Worm (Caenorhabditis elegans): Measurements from ENCODE around the gene T08G5.2.

DNA sequence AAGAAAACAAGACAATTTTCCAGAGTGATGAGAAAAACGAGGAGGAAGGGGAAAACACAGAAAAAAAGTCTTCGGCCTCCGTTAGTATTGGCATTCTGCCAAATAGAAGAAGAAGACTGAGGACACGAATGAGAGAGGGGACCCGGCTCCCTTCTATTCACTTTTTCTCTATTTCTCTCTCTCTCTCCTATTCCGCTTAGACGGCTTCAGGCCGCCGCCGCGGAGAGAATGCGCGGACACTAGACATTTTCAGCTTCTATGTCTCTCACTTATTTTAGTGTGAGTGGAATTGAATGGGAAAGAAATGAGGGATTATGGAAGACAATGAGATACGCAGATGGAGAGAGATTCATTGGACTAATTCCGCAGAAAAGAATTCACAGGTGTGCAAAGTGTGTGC, 19.3 kb downstream of the T08G5.2 start:
- TF ChIP-seq alr-1 (tag; optimal IDR thresholded peaks at IDR 0.05; ENCODE audit: borderline replicate concordance) (no peak), nhr-237 (tag; optimal IDR thresholded peaks at IDR 0.05) (no peak), fos-1 (tag; optimal IDR thresholded peaks at IDR 0.05) (no peak), lsy-2 (tag; optimal IDR thresholded peaks at IDR 0.05) (peak in 1 of 2 experiments; percentile 37), elt-2 (tag; optimal IDR thresholded peaks at IDR 0.05) (no peak), ces-1 (GFP tag; optimal IDR thresholded peaks at IDR 0.05) (no peak), egl-27 (tag; optimal IDR thresholded peaks at IDR 0.05) (no peak), C04F5.9 (tag; optimal IDR thresholded peaks at IDR 0.05) (no peak), unc-62 (GFP tag; optimal IDR thresholded peaks at IDR 0.05) (no peak), jun-1 (tag; optimal IDR thresholded peaks at IDR 0.05) (no peak), ceh-8 (GFP tag; optimal IDR thresholded peaks at IDR 0.05) (peak; percentile 5)

All from whole organism, L1 larva.